Fruit fly (Drosophila melanogaster) whole organism, adult: Measurements from ENCODE around the gene CG32106.

Source experiments
- CG11617 ChIP-seq: fragments of 200-800 bp; sonication (Bioruptor generic); optimal IDR thresholded peaks from 2 replicates; lab custom pipeline; 2017; ENCODE audit warnings: mild to moderate bottlenecking, missing biosample characterization, missing genetic modification reagents, missing genetic modification characterization
- CG12768 ChIP-seq: fragments of 200-800 bp; sonication (Bioruptor generic); optimal IDR thresholded peaks from 2 replicates; lab custom pipeline; 2017; ENCODE audit warnings: missing biosample characterization, missing genetic modification characterization, mild to moderate bottlenecking, moderate library complexity, missing genetic modification reagents
- CG14711 ChIP-seq: fragments of 200-800 bp; sonication (Bioruptor generic); optimal IDR thresholded peaks from 2 replicates; lab custom pipeline; 2018; ENCODE audit warnings: missing biosample characterization, mild to moderate bottlenecking, missing genetic modification characterization, moderate library complexity
- CG1620 ChIP-seq: fragments of 200-800 bp; sonication (Bioruptor generic); optimal IDR thresholded peaks from 2 replicates; lab custom pipeline; 2016; ENCODE audit warnings: missing biosample characterization, missing genetic modification characterization
- CG33017 ChIP-seq: fragments of 200-800 bp; sonication (Bioruptor generic); optimal IDR thresholded peaks from 2 replicates; lab custom pipeline; 2018; ENCODE audit warnings: missing biosample characterization, mild to moderate bottlenecking, missing genetic modification characterization, moderate library complexity
- CG5204 ChIP-seq: fragments of 200-800 bp; sonication (Bioruptor generic); optimal IDR thresholded peaks from 2 replicates; lab custom pipeline; 2016; ENCODE audit warnings: missing biosample characterization, missing genetic modification characterization
- CG7045 ChIP-seq: fragments of 200-800 bp; sonication (Bioruptor generic); optimal IDR thresholded peaks from 2 replicates; lab custom pipeline; 2017; ENCODE audit warnings: missing biosample characterization, mild to moderate bottlenecking, missing genetic modification characterization
- CG7101 ChIP-seq: fragments of 200-800 bp; sonication (Bioruptor generic); optimal IDR thresholded peaks from 2 replicates; lab custom pipeline; 2018; ENCODE audit warnings: missing biosample characterization, mild to moderate bottlenecking, missing genetic modification characterization, moderate library complexity
- Clk ChIP-seq: fragments of 200-800 bp; sonication (Bioruptor generic); optimal IDR thresholded peaks from 2 replicates; lab custom pipeline; 2017; ENCODE audit warnings: missing biosample characterization, missing genetic modification characterization
- Crg-1 ChIP-seq: fragments of 200-800 bp; sonication (Bioruptor generic); optimal IDR thresholded peaks from 2 replicates; lab custom pipeline; 2016; ENCODE audit warnings: missing biosample characterization, missing genetic modification characterization
- Hr96 ChIP-seq: fragments of 200-800 bp; sonication (Bioruptor generic); optimal IDR thresholded peaks from 2 replicates; lab custom pipeline; 2016; ENCODE audit warnings: missing biosample characterization, missing genetic modification characterization
- Mnt ChIP-seq: fragments of 200-800 bp; sonication (Bioruptor generic); optimal IDR thresholded peaks from 2 replicates; lab custom pipeline; 2016; ENCODE audit warnings: missing biosample characterization, mild to moderate bottlenecking, missing genetic modification characterization
- bab1 ChIP-seq: fragments of 200-800 bp; sonication (Bioruptor generic); optimal IDR thresholded peaks from 3 replicates; lab custom pipeline; 2019; ENCODE audit warnings: missing biosample characterization, mild to moderate bottlenecking, missing genetic modification characterization, moderate library complexity
- cic ChIP-seq: fragments of 200-800 bp; sonication (Bioruptor generic); optimal IDR thresholded peaks from 2 replicates; lab custom pipeline; 2017; ENCODE audit warnings: missing biosample characterization, mild to moderate bottlenecking, missing genetic modification characterization, moderate library complexity
- cnc ChIP-seq, 2 experiments: fragments of >200 bp; optimal IDR thresholded peaks; 2 replicates each; lab custom pipeline; 2017
- kay ChIP-seq: fragments of 200-800 bp; sonication (Bioruptor generic); peaks from one replicate; lab custom pipeline; 2016; ENCODE audit warnings: missing biosample characterization, missing genetic modification characterization, borderline replicate concordance
- ovo ChIP-seq: fragments of 200-800 bp; sonication (Bioruptor generic); optimal IDR thresholded peaks from 2 replicates; lab custom pipeline; 2016; ENCODE audit warnings: missing biosample characterization, missing genetic modification characterization
- pad ChIP-seq: fragments of 200-800 bp; sonication (Bioruptor generic); optimal IDR thresholded peaks from 3 replicates; lab custom pipeline; 2017; ENCODE audit warnings: missing biosample characterization, missing genetic modification characterization, mild to moderate bottlenecking, moderate library complexity, missing genetic modification reagents
- tj ChIP-seq: fragments of 200-800 bp; sonication (Bioruptor generic); optimal IDR thresholded peaks from 3 replicates; lab custom pipeline; 2017; ENCODE audit warnings: missing biosample characterization, mild to moderate bottlenecking, missing genetic modification characterization, moderate library complexity
- toe ChIP-seq: fragments of 200-800 bp; sonication (Bioruptor generic); optimal IDR thresholded peaks from 2 replicates; lab custom pipeline; 2016; ENCODE audit warnings: missing biosample characterization, missing genetic modification characterization

The CG32106 gene

DNA sequence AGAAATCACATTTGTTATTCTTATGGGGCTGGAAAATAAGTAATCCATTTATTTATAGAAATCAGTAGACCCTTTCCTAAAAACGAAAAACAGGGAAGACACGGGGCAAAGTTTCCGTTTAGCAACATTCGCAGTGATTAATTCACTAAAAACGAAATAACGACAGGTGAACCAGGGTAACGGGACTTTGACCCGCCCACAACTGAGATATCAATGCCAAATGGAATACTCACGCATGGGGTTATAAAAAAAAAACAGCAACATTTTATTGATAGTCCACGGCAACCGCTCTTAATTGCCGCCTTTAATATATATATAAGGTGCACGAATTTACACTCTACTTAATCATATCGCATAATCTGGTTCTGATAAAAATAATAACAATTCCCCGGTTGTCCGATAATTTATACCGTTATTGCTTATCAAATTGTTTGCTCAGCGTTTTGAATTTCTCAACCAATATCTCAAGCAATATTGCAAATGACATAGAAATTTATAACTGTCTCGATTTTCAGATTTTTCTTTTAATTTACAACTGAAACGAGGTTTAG is 13.2 kb upstream of the CG32106 start:
- TF ChIP-seq kay: no peak
- no peak for TF ChIP-seq ovo (GFP tag; lab: Kevin White, UChicago)
- no peak for TF ChIP-seq CG11617 (GFP tag; lab: Kevin White, UChicago)
- TF ChIP-seq CG12768 (GFP tag; lab: Kevin White, UChicago): no peak
- no peak for TF ChIP-seq Crg-1
- no peak for TF ChIP-seq CG14711 (tag; lab: Kevin White, UChicago)
- no peak for TF ChIP-seq Mnt (GFP tag; lab: Kevin White, UChicago)
- TF ChIP-seq CG1620 (GFP tag; lab: Kevin White, UChicago): no peak
- no peak for TF ChIP-seq Hr96 (GFP tag; lab: Kevin White, UChicago)
- TF ChIP-seq cic (GFP tag; lab: Kevin White, UChicago): no peak
- no peak for TF ChIP-seq CG5204 (GFP tag; lab: Kevin White, UChicago)
- TF ChIP-seq pad (GFP tag; lab: Kevin White, UChicago): no peak
- TF ChIP-seq Clk (GFP tag; lab: Kevin White, UChicago): no peak
- TF ChIP-seq CG7101: no peak
- TF ChIP-seq toe (GFP tag; lab: Kevin White, UChicago): no peak
- TF ChIP-seq tj (GFP tag; lab: Kevin White, UChicago): no peak
- TF ChIP-seq CG33017 (tag; lab: Kevin White, UChicago): no peak
- no peak for TF ChIP-seq CG7045 (GFP tag; lab: Kevin White, UChicago)
- no peak for TF ChIP-seq bab1 (GFP tag; lab: Kevin White, UChicago)

DNA sequence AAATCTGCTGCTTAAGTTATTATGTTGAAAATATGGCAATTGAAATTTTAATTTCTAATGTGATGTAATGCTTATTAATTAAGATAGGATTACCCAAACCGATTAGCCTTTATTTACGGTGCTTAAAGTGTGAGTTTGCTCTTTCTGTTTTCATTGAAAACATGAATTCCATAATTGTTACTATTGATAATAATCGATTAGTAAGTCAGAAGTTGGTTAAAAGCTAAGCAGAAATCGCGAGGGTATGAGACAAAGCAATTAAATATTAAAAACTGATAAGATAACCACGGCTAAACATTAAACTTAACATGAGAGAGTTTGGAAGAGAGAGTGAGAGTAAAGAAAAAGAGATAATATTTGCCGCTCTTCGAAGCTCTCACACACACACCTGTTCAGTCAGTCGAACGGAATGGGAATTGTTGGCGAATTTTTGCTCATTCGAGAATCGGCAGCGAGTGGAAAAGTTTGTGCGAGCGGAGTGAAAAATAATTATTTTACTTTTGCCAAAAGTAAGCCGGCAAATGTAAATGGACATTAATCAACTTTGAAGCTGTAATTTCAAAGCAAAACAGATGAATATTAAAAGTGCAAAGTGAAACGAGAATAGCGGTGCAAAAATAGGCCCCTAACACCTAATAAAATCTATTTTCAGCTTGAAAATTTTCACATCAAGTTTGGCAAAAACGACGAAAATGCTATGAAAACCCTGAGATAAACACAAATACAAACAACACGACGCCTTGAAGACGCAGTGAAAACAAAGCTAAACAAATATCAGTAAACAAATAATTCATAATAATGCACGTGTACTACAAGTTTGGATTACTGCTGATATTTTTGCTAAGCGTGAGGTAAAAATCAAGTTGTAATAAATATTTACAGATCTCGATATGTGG is 12.5 kb upstream of the CG32106 start:
- no peak for TF ChIP-seq CG7101
- no peak for TF ChIP-seq CG7045 (GFP tag; lab: Kevin White, UChicago)
- no peak for TF ChIP-seq ovo (GFP tag; lab: Kevin White, UChicago)
- TF ChIP-seq pad (GFP tag; lab: Kevin White, UChicago): no peak
- TF ChIP-seq kay: peak; percentile 74

dm6 chr3L:12789875-12790373 is 11.4 kb upstream of the CG32106 start, which contains the start of gene CG42709:
Gene CG42709 (plus strand): TSS chr3L:12790192.
- TF ChIP-seq cnc (optimal IDR thresholded peaks at IDR 0.05; lab: Kevin White, UChicago) (peak; percentile 80 to 82), Crg-1 (no peak), tj (GFP tag; lab: Kevin White, UChicago) (peak; percentile 83), CG12768 (GFP tag; lab: Kevin White, UChicago) (peak; percentile 55), Mnt (GFP tag; lab: Kevin White, UChicago) (peak; percentile 34), Hr96 (GFP tag; lab: Kevin White, UChicago) (no peak), bab1 (GFP tag; lab: Kevin White, UChicago) (peak; percentile 20), CG11617 (GFP tag; lab: Kevin White, UChicago) (no peak), cic (GFP tag; lab: Kevin White, UChicago) (peak; percentile 48), pad (GFP tag; lab: Kevin White, UChicago) (no peak), kay (peak; percentile 91)

dm6 chr3L:12780997-12781396 is 2.5 kb upstream of the CG32106 start, which contains the start of the genes CG10969 and CG17666:
Gene CG10969 (minus strand): TSS chr3L:12781097.
Gene CG17666 (plus strand): TSS chr3L:12781325.
- no peak for TF ChIP-seq kay
- no peak for TF ChIP-seq CG1620 (GFP tag; lab: Kevin White, UChicago)
- TF ChIP-seq CG11617 (GFP tag; lab: Kevin White, UChicago): no peak
- TF ChIP-seq Hr96 (GFP tag; lab: Kevin White, UChicago): no peak
- TF ChIP-seq cic (GFP tag; lab: Kevin White, UChicago): no peak
- TF ChIP-seq pad (GFP tag; lab: Kevin White, UChicago): no peak
- TF ChIP-seq CG33017 (tag; lab: Kevin White, UChicago): no peak

DNA sequence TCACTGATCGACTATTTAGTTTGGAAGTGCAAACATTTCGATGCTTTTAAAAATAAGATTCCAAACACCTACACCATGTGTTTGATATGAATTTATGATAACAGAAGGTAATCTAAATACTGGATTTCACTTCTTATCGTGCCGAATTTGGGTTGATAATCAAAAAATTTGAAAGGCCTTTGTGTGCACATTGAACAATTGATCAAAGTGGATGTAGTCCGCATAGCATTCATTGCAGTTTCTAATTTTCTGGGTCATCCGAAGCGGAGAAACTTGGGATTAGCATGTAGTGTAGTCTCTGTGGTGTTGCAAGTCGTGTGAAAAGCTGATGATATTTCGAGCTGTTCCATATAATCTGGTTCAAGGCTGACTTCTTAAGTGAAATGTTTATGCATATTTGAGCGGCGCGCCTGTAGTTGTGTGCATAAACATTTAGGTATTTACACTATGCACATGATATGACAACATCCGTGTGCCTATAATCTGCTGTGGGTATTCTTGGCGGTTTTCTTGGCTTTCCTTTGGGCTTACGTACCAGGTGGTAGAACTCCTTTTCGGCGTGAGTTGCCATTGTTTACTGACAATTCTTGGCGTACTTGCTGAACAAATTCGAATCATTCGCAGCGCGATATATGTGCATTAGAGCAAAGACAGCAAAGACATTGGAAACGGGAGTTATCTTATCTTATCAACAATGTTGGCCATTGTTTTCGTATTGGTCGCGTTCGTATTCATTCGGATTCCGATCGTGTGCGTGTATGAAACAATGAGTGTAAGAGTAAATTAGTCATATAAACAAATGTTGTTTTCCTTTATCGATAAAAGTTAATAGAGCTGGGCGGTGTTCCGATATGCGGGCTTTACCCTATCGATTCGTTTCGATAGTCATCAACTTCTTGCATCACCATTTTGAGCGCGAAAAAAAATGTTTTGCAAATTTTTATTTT is 5.5 kb downstream of the CG32106 start, which contains the start of gene Hip1:
Gene Hip1 (minus strand): TSS at position 834 of the 947 bp plus-strand sequence.
- TF ChIP-seq ovo (GFP tag; lab: Kevin White, UChicago): no peak
- peak; percentile 20 for TF ChIP-seq CG33017 (tag; lab: Kevin White, UChicago)
- TF ChIP-seq kay: peak; percentile 99
- TF ChIP-seq CG11617 (GFP tag; lab: Kevin White, UChicago): no peak
- TF ChIP-seq bab1 (GFP tag; lab: Kevin White, UChicago): peak; percentile 43
- peak; percentile 27 for TF ChIP-seq toe (GFP tag; lab: Kevin White, UChicago)
- peak; percentile 76 for TF ChIP-seq cic (GFP tag; lab: Kevin White, UChicago)
- TF ChIP-seq Mnt (GFP tag; lab: Kevin White, UChicago): peak; percentile 54
- TF ChIP-seq Crg-1: no peak
- TF ChIP-seq CG12768 (GFP tag; lab: Kevin White, UChicago): peak; percentile 17
